Worm (Caenorhabditis elegans): ENCODE measurements around the gene F44G4.7.

DNA sequence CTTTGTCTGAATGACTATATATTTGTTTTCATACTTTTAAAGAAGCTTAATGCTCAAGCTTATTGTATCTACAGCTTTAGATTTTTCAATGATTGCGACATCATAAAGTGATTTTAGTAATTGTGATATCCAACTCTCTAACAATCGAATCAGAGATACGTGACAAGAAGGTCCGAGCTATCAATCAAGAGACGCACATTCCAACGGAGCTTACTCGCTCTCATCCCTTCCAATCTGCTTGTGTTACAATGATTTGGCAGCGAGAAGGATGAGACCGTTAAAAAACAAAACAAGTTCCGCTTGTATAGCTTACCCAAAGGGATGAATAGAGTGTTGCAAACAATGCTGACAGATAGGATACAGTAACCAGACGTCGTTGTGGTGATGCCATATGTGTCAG lies 43.5 kb downstream of the F44G4.7 start:
- TF ChIP-seq ztf-11 (tag; optimal IDR thresholded peaks at IDR 0.05) (no peak), fos-1 (tag; optimal IDR thresholded peaks at IDR 0.05) (no peak), tbx-2 (tag; optimal IDR thresholded peaks at IDR 0.05) (no peak), ama-1 (optimal IDR thresholded peaks at IDR 0.05) (peak; percentile 9), nhr-11 (tag; optimal IDR thresholded peaks at IDR 0.05) (no peak), pqm-1 (tag; optimal IDR thresholded peaks at IDR 0.05) (no peak), fkh-4 (tag; optimal IDR thresholded peaks at IDR 0.05; ENCODE audit: borderline replicate concordance) (no peak), nhr-28 (tag; optimal IDR thresholded peaks at IDR 0.05) (no peak), ceh-8 (GFP tag; optimal IDR thresholded peaks at IDR 0.05) (no peak), unc-62 (GFP tag; optimal IDR thresholded peaks at IDR 0.05) (no peak), aly-2 (tag; optimal IDR thresholded peaks at IDR 0.05) (no peak), jun-1 (tag; optimal IDR thresholded peaks at IDR 0.05) (no peak), snpc-4 (tag; optimal IDR thresholded peaks at IDR 0.05) (no peak), sup-37 (GFP tag; optimal IDR thresholded peaks at IDR 0.05) (no peak)

Measured in whole organism, L1 larva.